Worm (Caenorhabditis elegans) whole organism, L2 larva: ENCODE data around the gene C06B8.2.

Experiments
- F13H6.1 ChIP-seq: sonication (generic microtip); optimal IDR thresholded peaks from 2 replicates; lab custom pipeline; 2016; ENCODE audit warnings: missing genetic modification characterization, missing compliant biosample characterization
- ZK546.5 ChIP-seq: sonication (generic microtip); optimal IDR thresholded peaks from 2 replicates; lab custom pipeline; 2017; ENCODE audit warnings: missing biosample characterization, missing genetic modification characterization
- aly-2 ChIP-seq: fragments of 150-350 bp; optimal IDR thresholded peaks from 2 replicates; lab custom pipeline; 2014; ENCODE audit warnings: missing biosample characterization, missing genetic modification characterization
- crh-2 ChIP-seq: sonication (generic microtip); optimal IDR thresholded peaks from 2 replicates; lab custom pipeline; 2017; ENCODE audit warnings: missing biosample characterization, missing genetic modification characterization
- egl-27 ChIP-seq: sonication (generic microtip); optimal IDR thresholded peaks from 3 replicates; lab custom pipeline; 2017; ENCODE audit warnings: missing biosample characterization, missing genetic modification reagents, missing genetic modification characterization
- lin-13 ChIP-seq: fragments of 150-350 bp; optimal IDR thresholded peaks from 2 replicates; lab custom pipeline; 2014; ENCODE audit warnings: missing biosample characterization, missing genetic modification reagents, missing genetic modification characterization
- nhr-11 ChIP-seq: fragments of 150-350 bp; optimal IDR thresholded peaks from 2 replicates; lab custom pipeline; 2014; ENCODE audit warnings: missing biosample characterization, missing genetic modification characterization
- nhr-237 ChIP-seq: fragments of 150-350 bp; optimal IDR thresholded peaks from 2 replicates; lab custom pipeline; 2014; ENCODE audit warnings: missing biosample characterization, missing genetic modification characterization
- nhr-25 ChIP-seq: fragments of 150-350 bp; sonication (generic microtip); optimal IDR thresholded peaks from 3 replicates; lab custom pipeline; 2014; ENCODE audit warnings: missing biosample characterization, missing genetic modification characterization
- unc-39 ChIP-seq: fragments of 150-350 bp; optimal IDR thresholded peaks from 2 replicates; lab custom pipeline; 2014; ENCODE audit warnings: missing biosample characterization, missing genetic modification characterization
- unc-62 ChIP-seq: fragments of 150-350 bp; optimal IDR thresholded peaks from 2 replicates; lab custom pipeline; 2014; ENCODE audit warnings: missing biosample characterization, missing genetic modification reagents, missing genetic modification characterization
- ztf-11 ChIP-seq: sonication (generic microtip); optimal IDR thresholded peaks from 2 replicates; lab custom pipeline; 2017; ENCODE audit warnings: missing biosample characterization, missing genetic modification characterization
- ztf-4 ChIP-seq: fragments of 150-350 bp; optimal IDR thresholded peaks from 2 replicates; lab custom pipeline; 2014; ENCODE audit warnings: missing biosample characterization, missing genetic modification characterization

ce11 chrV:15479107-15479506 lies 558 bp upstream of the C06B8.2 start:
- no peak for TF ChIP-seq ZK546.5 (tag; lab: Kevin White, UChicago)
- no peak for TF ChIP-seq ztf-11 (tag; lab: Kevin White, UChicago)
- no peak for TF ChIP-seq unc-62 (GFP tag; lab: Kevin White, UChicago)
- no peak for TF ChIP-seq F13H6.1 (tag; lab: Kevin White, UChicago)
- TF ChIP-seq nhr-25 (tag; lab: Kevin White, UChicago): no peak
- no peak for TF ChIP-seq unc-39
- TF ChIP-seq aly-2 (tag; lab: Kevin White, UChicago): no peak
- no peak for TF ChIP-seq ztf-4 (tag; lab: Kevin White, UChicago)
- no peak for TF ChIP-seq crh-2
- TF ChIP-seq lin-13 (GFP tag; lab: Kevin White, UChicago): no peak
- TF ChIP-seq nhr-11: no peak
- no peak for TF ChIP-seq nhr-237
- TF ChIP-seq egl-27 (tag; lab: Kevin White, UChicago): no peak
